Worm (Caenorhabditis elegans) whole organism, young adult: ENCODE data around the gene gcy-1.
A peak's percentile ranks its signal among the peaks of the same experiment; 100 is the strongest.

ENCODE experiments used
- B0019.2 ChIP-seq: fragments of 200-800 bp; sonication (Bioruptor generic); conservative IDR thresholded peaks from 2 replicates; pipeline ENCODE4 v1.3.6; 2022; ENCODE audit warnings: missing genetic modification reagents, missing genetic modification characterization, missing compliant biosample characterization
- B0035.1 ChIP-seq: sonication (generic microtip); optimal IDR thresholded peaks from 2 replicates; lab custom pipeline; 2016; ENCODE audit warnings: missing genetic modification characterization, mild to moderate bottlenecking, missing compliant biosample characterization, missing genotype, missing genetic modification reagents
- B0336.3 ChIP-seq: fragments of 200-800 bp; sonication (Bioruptor generic); IDR thresholded peaks from 2 replicates; pipeline ENCODE4 v1.3.6; 2022; ENCODE audit warnings: missing genetic modification characterization, missing compliant biosample characterization
- C17E4.6 ChIP-seq: fragments of 200-800 bp; sonication (Bioruptor generic); IDR thresholded peaks from 2 replicates; pipeline ENCODE4 v1.3.6; 2022; ENCODE audit warnings: missing genetic modification reagents, missing genetic modification characterization, missing compliant biosample characterization
- D2030.7 ChIP-seq: fragments of 200-800 bp; sonication (Bioruptor generic); IDR thresholded peaks from 2 replicates; pipeline ENCODE4 v1.3.6; 2022; ENCODE audit warnings: missing genetic modification reagents, missing genetic modification characterization, missing compliant biosample characterization
- F37B4.10 ChIP-seq: fragments of 200-800 bp; sonication (Bioruptor generic); IDR thresholded peaks from 2 replicates; pipeline ENCODE4 v1.3.6; 2022; ENCODE audit warnings: missing genetic modification characterization, missing compliant biosample characterization
- F49E8.2 ChIP-seq: sonication (generic microtip); optimal IDR thresholded peaks from 3 replicates; lab custom pipeline; 2017; ENCODE audit warnings: missing genetic modification characterization, mild to moderate bottlenecking, missing compliant biosample characterization, antibody characterized with exemption, moderate library complexity; ENCODE audit not compliant: insufficient read depth
- K12H6.12 ChIP-seq: fragments of 200-800 bp; sonication (Bioruptor generic); optimal IDR thresholded peaks from 2 replicates; lab custom pipeline; 2018; ENCODE audit warnings: mild to moderate bottlenecking, missing genetic modification characterization, missing compliant biosample characterization
- Y56A3A.18 ChIP-seq: fragments of 200-800 bp; sonication (Bioruptor generic); IDR thresholded peaks from 2 replicates; pipeline ENCODE4 v1.3.6; 2022; ENCODE audit warnings: missing genetic modification reagents, missing genetic modification characterization, missing compliant biosample characterization
- ama-1 ChIP-seq, 3 experiments: fragments of 150-350 bp in 1 of 3; sonication (generic microtip) in 2 of 3; optimal IDR thresholded peaks; 2 replicates each; lab custom pipeline; 2014 to 2018; ENCODE audit warnings: missing biosample characterization in 2 of 3, missing genetic modification characterization in 2 of 3, missing genetic modification reagents in 2 of 3
- aptf-2 ChIP-seq: fragments of 200-800 bp; sonication (Bioruptor generic); conservative IDR thresholded peaks from 2 replicates; pipeline ENCODE4 v1.3.6; 2022; ENCODE audit warnings: missing genetic modification reagents, missing genetic modification characterization, missing compliant biosample characterization
- atf-7 ChIP-seq: sonication (generic microtip); optimal IDR thresholded peaks from 2 replicates; lab custom pipeline; 2017; ENCODE audit warnings: mild to moderate bottlenecking, missing genetic modification characterization, missing compliant biosample characterization
- attf-5 ChIP-seq: fragments of 200-800 bp; sonication (Bioruptor generic); optimal IDR thresholded peaks from 2 replicates; lab custom pipeline; 2018; ENCODE audit warnings: mild to moderate bottlenecking, missing genetic modification characterization, missing compliant biosample characterization
- bed-2 ChIP-seq: fragments of 200-800 bp; sonication (Bioruptor generic); IDR thresholded peaks from 2 replicates; pipeline ENCODE4 v1.3.6; 2022; ENCODE audit warnings: missing genetic modification reagents, missing genetic modification characterization, missing compliant biosample characterization
- cebp-1 ChIP-seq, 2 experiments: fragments of 200-800 bp in 1 of 2; sonication (Bioruptor generic) in 1 of 2; sonication (generic microtip) in 1 of 2; IDR thresholded peaks in 1 of 2; optimal IDR thresholded peaks in 1 of 2; 2 replicates each; pipeline versions ENCODE4 v1.3.6 to Lab custom; 2017 to 2022; ENCODE audit warnings: missing compliant biosample characterization in 2 of 2, missing genetic modification characterization in 2 of 2, mild to moderate bottlenecking in 1 of 2, missing genetic modification reagents in 1 of 2, moderate library complexity in 1 of 2
- ceh-40 ChIP-seq: fragments of 200-800 bp; sonication (Bioruptor generic); IDR thresholded peaks from 2 replicates; pipeline ENCODE4 v1.3.6; 2022; ENCODE audit warnings: missing genetic modification characterization, missing compliant biosample characterization
- efl-1 ChIP-seq: fragments of 150-350 bp; optimal IDR thresholded peaks from 2 replicates; lab custom pipeline; 2014; ENCODE audit warnings: missing biosample characterization, missing genetic modification reagents, missing genetic modification characterization
- egl-18 ChIP-seq: fragments of 200-800 bp; sonication (Bioruptor generic); IDR thresholded peaks from 2 replicates; pipeline ENCODE4 v1.3.6; 2022; ENCODE audit warnings: missing genetic modification reagents, missing genetic modification characterization, missing compliant biosample characterization
- egl-44 ChIP-seq: fragments of 200-800 bp; sonication (Bioruptor generic); IDR thresholded peaks from 2 replicates; pipeline ENCODE4 v1.3.6; 2022; ENCODE audit warnings: missing genetic modification reagents, missing genetic modification characterization, missing compliant biosample characterization
- egrh-3 ChIP-seq: fragments of 200-800 bp; sonication (Bioruptor generic); IDR thresholded peaks from 2 replicates; pipeline ENCODE4 v1.3.6; 2022; ENCODE audit warnings: missing genetic modification reagents, missing genetic modification characterization, missing compliant biosample characterization
- ets-4 ChIP-seq: fragments of 200-800 bp; sonication (Bioruptor generic); optimal IDR thresholded peaks from 2 replicates; lab custom pipeline; 2018; ENCODE audit warnings: mild to moderate bottlenecking, missing genetic modification characterization, missing compliant biosample characterization
- fkh-3 ChIP-seq: sonication (generic microtip); optimal IDR thresholded peaks from 2 replicates; lab custom pipeline; 2016; ENCODE audit warnings: mild to moderate bottlenecking, missing genetic modification characterization, missing compliant biosample characterization
- hlh-26 ChIP-seq: fragments of 200-800 bp; sonication (Bioruptor generic); conservative IDR thresholded peaks from 2 replicates; pipeline ENCODE4 v1.3.6; 2022; ENCODE audit warnings: missing genetic modification reagents, missing genetic modification characterization, missing compliant biosample characterization
- hmg-1.2 ChIP-seq: fragments of 200-800 bp; sonication (Bioruptor generic); IDR thresholded peaks from 2 replicates; pipeline ENCODE4 v1.3.6; 2022; ENCODE audit warnings: missing genetic modification reagents, missing genetic modification characterization, missing compliant biosample characterization
- hmg-20 ChIP-seq: fragments of 200-800 bp; sonication (Bioruptor generic); IDR thresholded peaks from 2 replicates; pipeline ENCODE4 v1.3.6; 2022; ENCODE audit warnings: missing genetic modification reagents, missing genetic modification characterization, missing compliant biosample characterization
- hsf-1 ChIP-seq: fragments of 200-800 bp; sonication (Bioruptor generic); IDR thresholded peaks from 2 replicates; pipeline ENCODE4 v1.3.6; 2022; ENCODE audit warnings: missing genetic modification reagents, missing genetic modification characterization, missing compliant biosample characterization
- let-526 ChIP-seq: fragments of 200-800 bp; sonication (Bioruptor generic); IDR thresholded peaks from 2 replicates; pipeline ENCODE4 v1.3.6; 2022; ENCODE audit warnings: missing genetic modification reagents, missing genetic modification characterization, missing compliant biosample characterization
- lin-35 ChIP-seq, 3 experiments: fragments of 150-350 bp in 2 of 3; sonication (generic microtip) in 1 of 3; optimal IDR thresholded peaks; 2 replicates each; lab custom pipeline; 2014 to 2018; ENCODE audit warnings: missing biosample characterization in 3 of 3, missing genetic modification characterization in 3 of 3, missing genetic modification reagents in 3 of 3
- lin-54 ChIP-seq: fragments of 200-800 bp; sonication (Bioruptor generic); optimal IDR thresholded peaks from 2 replicates; lab custom pipeline; 2018; ENCODE audit warnings: mild to moderate bottlenecking, missing genetic modification characterization, missing compliant biosample characterization
- lsl-1 ChIP-seq: fragments of 200-800 bp; sonication (Bioruptor generic); optimal IDR thresholded peaks from 2 replicates; lab custom pipeline; 2018; ENCODE audit warnings: mild to moderate bottlenecking, missing genetic modification characterization, moderate library complexity, missing compliant biosample characterization
- madf-10 ChIP-seq: sonication (generic microtip); optimal IDR thresholded peaks from 2 replicates; lab custom pipeline; 2016; ENCODE audit warnings: mild to moderate bottlenecking, missing genetic modification characterization, missing compliant biosample characterization
- madf-3 ChIP-seq: fragments of 200-800 bp; sonication (Bioruptor generic); IDR thresholded peaks from 2 replicates; pipeline ENCODE4 v1.3.6; 2022; ENCODE audit warnings: missing genetic modification reagents, missing genetic modification characterization, missing compliant biosample characterization
- madf-8 ChIP-seq: fragments of 200-800 bp; sonication (Bioruptor generic); conservative IDR thresholded peaks from 2 replicates; pipeline ENCODE4 v1.3.6; 2022; ENCODE audit warnings: missing genetic modification reagents, missing genetic modification characterization, missing compliant biosample characterization
- mel-28 ChIP-seq: sonication (generic microtip); optimal IDR thresholded peaks from 2 replicates; lab custom pipeline; 2016; ENCODE audit warnings: borderline replicate concordance, mild to moderate bottlenecking, missing genetic modification characterization, missing compliant biosample characterization
- nfya-2 ChIP-seq: fragments of 200-800 bp; sonication (Bioruptor generic); IDR thresholded peaks from 2 replicates; pipeline ENCODE4 v1.3.6; 2022; ENCODE audit warnings: missing genetic modification reagents, missing genetic modification characterization, missing compliant biosample characterization
- nhr-120 ChIP-seq: fragments of 200-800 bp; sonication (Bioruptor generic); IDR thresholded peaks from 2 replicates; pipeline ENCODE4 v1.3.6; 2022; ENCODE audit warnings: missing genetic modification characterization, missing compliant biosample characterization
- nhr-179 ChIP-seq: sonication (generic microtip); optimal IDR thresholded peaks from 2 replicates; lab custom pipeline; 2016; ENCODE audit warnings: mild to moderate bottlenecking, missing genetic modification characterization, missing compliant biosample characterization
- pha-4 ChIP-seq: fragments of 150-350 bp; sonication (generic microtip); optimal IDR thresholded peaks from 2 replicates; lab custom pipeline; 2014; ENCODE audit warnings: missing biosample characterization, missing genetic modification reagents, missing genetic modification characterization
- rcor-1 ChIP-seq: fragments of 200-800 bp; sonication (Bioruptor generic); IDR thresholded peaks from 2 replicates; pipeline ENCODE4 v1.3.6; 2022; ENCODE audit warnings: missing genetic modification reagents, missing genetic modification characterization, missing compliant biosample characterization
- sdz-38 ChIP-seq: sonication (generic microtip); optimal IDR thresholded peaks from 2 replicates; lab custom pipeline; 2016; ENCODE audit warnings: missing genotype, missing genetic modification characterization, missing compliant biosample characterization
- unc-130 ChIP-seq: sonication (generic microtip); optimal IDR thresholded peaks from 2 replicates; lab custom pipeline; 2016; ENCODE audit warnings: missing genetic modification reagents, missing genetic modification characterization, missing compliant biosample characterization
- unc-62 ChIP-seq: fragments of 150-350 bp; optimal IDR thresholded peaks from 2 replicates; lab custom pipeline; 2014; ENCODE audit warnings: missing biosample characterization, missing genetic modification reagents, missing genetic modification characterization
- ztf-28 ChIP-seq: fragments of 200-800 bp; sonication (Bioruptor generic); IDR thresholded peaks from 2 replicates; pipeline ENCODE4 v1.3.6; 2022; ENCODE audit warnings: missing genetic modification reagents, missing genetic modification characterization, missing compliant biosample characterization

Gene gcy-1

DNA sequence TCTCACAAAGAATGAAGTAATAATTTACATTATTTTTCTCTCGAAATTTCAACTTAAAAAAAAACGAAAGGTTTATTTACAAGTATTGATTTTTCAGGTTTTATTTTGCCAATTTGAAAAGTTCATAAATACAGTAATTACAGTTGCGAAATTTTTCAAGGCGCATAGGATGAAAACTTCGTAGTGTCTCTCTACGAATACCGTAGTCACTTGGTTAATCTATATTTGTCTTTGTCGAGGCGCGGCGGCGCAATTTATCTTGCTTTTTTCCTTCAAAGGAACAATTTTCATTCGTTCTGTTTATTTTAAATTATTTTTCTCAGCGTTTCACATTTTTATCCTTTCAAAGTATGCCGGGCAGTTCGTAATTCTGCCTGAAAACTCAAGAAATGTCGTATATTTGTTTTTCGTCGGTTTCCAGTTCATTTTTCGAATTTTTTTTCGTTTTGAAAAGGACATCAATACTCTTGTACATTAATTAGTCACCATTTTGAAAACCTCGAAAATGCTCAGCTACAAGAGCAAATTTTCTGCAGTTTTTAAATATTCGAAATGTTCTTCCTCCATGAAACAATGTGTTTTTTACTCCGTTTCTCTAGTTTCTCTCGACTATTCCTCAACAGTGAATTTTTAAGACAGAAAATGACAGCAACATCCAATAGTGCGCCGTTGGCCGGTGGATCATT, 6.9 kb upstream of the gcy-1 start, which contains the start of gene mex-6 (continued):
- no peak for TF ChIP-seq Y56A3A.18 (GFP tag; lab: Robert Waterston, UW)
- TF ChIP-seq ztf-28 (GFP tag; lab: Robert Waterston, UW) = no peak
- TF ChIP-seq cebp-1 (GFP tag; IDR thresholded peaks at IDR 0.05; lab: Robert Waterston, UW) = no peak
- no peak for TF ChIP-seq cebp-1 (tag; optimal IDR thresholded peaks at IDR 0.05; lab: Kevin White, UChicago)
- TF ChIP-seq ama-1 (optimal IDR thresholded peaks at IDR 0.05; lab: Kevin White, UChicago) = no peak
- TF ChIP-seq ama-1 (GFP tag; optimal IDR thresholded peaks at IDR 0.05; lab: Kevin White, UChicago) = no peak
- no peak for TF ChIP-seq let-526 (GFP tag; lab: Robert Waterston, UW)
- TF ChIP-seq sdz-38 (tag; lab: Kevin White, UChicago) = no peak
- no peak; the same call in 1 of the 2 replicates for TF ChIP-seq D2030.7 (GFP tag; lab: Robert Waterston, UW)
- peak; percentile 52; the same call in 1 of the 2 replicates for TF ChIP-seq rcor-1
- TF ChIP-seq K12H6.12 (tag; lab: Kevin White, UChicago) = no peak
- no peak for TF ChIP-seq ceh-40 (GFP tag; lab: Robert Waterston, UW)
- TF ChIP-seq efl-1 = peak; percentile 95
- no peak for TF ChIP-seq F37B4.10 (GFP tag; lab: Robert Waterston, UW)
- TF ChIP-seq nhr-120 (GFP tag; lab: Robert Waterston, UW) = no peak
- TF ChIP-seq fkh-3 = no peak
- no peak for TF ChIP-seq hmg-1.2 (GFP tag; lab: Robert Waterston, UW)
- TF ChIP-seq nfya-2 (GFP tag; lab: Robert Waterston, UW) = no peak
- no peak for TF ChIP-seq lin-54 (GFP tag; lab: Kevin White, UChicago)
- no peak for TF ChIP-seq atf-7 (tag; lab: Kevin White, UChicago)
- TF ChIP-seq B0336.3 = no peak
- TF ChIP-seq madf-3 (GFP tag; lab: Robert Waterston, UW) = peak; percentile 42; the same call in 1 of the 2 replicates
- TF ChIP-seq, all 124 proteins: peak for 19

DNA sequence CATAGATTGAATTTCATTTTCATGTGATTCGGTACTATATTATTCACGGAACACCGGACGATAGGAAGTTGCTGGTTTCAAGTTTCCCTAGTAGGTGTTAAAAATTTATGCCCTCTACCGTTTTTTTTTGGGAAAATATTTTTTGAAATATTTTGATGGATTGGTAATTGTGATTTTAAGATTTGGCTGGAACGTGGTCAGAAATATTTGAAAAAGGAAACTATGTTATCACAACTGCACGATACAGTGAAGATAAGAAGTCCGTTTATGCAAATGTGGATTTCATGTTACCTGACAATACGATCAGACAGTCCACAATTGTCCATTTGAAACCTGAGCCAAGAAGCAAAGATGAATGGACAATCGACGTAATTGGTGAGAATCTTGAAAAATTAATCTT, 6.2 kb upstream of the gcy-1 start, which contains the start of gene AH6.17:
Gene AH6.17 (plus strand): TSS at position 185 of the 400 bp plus-strand sequence.
- TF ChIP-seq ets-4 = no peak
- no peak for TF ChIP-seq mel-28 (tag; lab: Kevin White, UChicago)
- no peak for TF ChIP-seq attf-5 (GFP tag; lab: Kevin White, UChicago)
- TF ChIP-seq madf-8 (GFP tag; lab: Robert Waterston, UW) = no peak
- TF ChIP-seq F49E8.2 = no peak

DNA sequence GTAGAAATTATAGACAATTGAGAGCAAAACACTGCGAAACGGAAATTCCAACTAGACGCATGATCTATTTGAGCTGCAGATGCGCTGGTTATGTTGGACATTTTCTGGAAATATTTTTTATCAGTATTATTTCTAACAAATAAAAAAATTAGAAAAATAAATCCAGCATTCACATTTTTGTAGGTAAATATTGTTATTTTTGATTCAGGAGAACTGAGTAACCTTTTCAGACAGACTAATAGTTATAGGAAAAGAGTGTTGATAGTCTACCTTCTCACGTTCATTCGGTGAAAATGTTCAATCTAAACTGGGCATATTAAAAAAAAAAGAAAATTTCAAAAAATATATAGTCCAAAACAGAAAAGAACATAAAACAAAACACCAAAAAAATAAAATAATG, 4.8 kb upstream of the gcy-1 start, which contains the start of gene sra-1:
Gene sra-1 (minus strand): TSS at position 101 of the 400 bp plus-strand sequence.
- TF ChIP-seq fkh-3 (no peak), hlh-26 (GFP tag; lab: Robert Waterston, UW) (no peak), B0035.1 (no peak), attf-5 (GFP tag; lab: Kevin White, UChicago) (no peak), Y56A3A.18 (GFP tag; lab: Robert Waterston, UW) (no peak), let-526 (GFP tag; lab: Robert Waterston, UW) (no peak), unc-62 (no peak), lin-35 (GFP tag; optimal IDR thresholded peaks at IDR 0.05; lab: Kevin White, UChicago) (no peak), C17E4.6 (no peak), egl-44 (no peak)
- TF ChIP-seq, all 124 proteins: peak for 0

DNA sequence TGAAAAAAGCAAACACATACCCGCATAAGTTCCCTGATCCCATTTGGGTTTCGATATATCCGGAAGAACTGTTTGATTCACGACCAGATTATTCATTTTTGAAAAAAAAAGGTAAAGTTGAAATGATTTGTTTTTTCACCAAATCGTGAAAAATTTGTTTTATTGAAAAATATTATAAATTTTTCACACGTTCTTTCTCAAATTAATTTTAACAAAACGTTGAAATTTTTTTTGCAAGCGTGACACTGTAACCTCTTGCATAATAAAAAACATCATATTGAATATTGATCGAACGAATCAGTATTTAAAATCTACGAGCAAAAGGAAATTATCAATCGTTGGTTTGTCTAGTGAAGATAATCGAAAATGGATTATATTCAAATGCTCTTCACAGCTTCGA, 2.0 kb upstream of the gcy-1 start, which contains the start of the genes sfxn-1.1 and AH6.3:
Gene sfxn-1.1 (minus strand): TSS at position 101 of the 400 bp plus-strand sequence.
Gene AH6.3 (plus strand): TSS at position 275 of the 400 bp plus-strand sequence.
- TF ChIP-seq nhr-179 (tag; lab: Kevin White, UChicago) = no peak
- no peak for TF ChIP-seq hmg-1.2 (GFP tag; lab: Robert Waterston, UW)
- no peak for TF ChIP-seq ets-4
- no peak for TF ChIP-seq hmg-20 (GFP tag; lab: Robert Waterston, UW)
- TF ChIP-seq bed-2 (GFP tag; lab: Robert Waterston, UW) = no peak
- TF ChIP-seq egl-18 (GFP tag; lab: Robert Waterston, UW) = no peak
- no peak for TF ChIP-seq B0019.2
- TF ChIP-seq unc-130 (GFP tag; lab: Kevin White, UChicago) = no peak
- TF ChIP-seq pha-4 (tag; lab: Kevin White, UChicago) = no peak
- no peak for TF ChIP-seq egrh-3 (GFP tag; lab: Robert Waterston, UW)
- no peak for TF ChIP-seq aptf-2
- no peak for TF ChIP-seq hsf-1 (GFP tag; lab: Robert Waterston, UW)
- TF ChIP-seq madf-10 (tag; lab: Kevin White, UChicago) = no peak
- TF ChIP-seq lsl-1 (GFP tag; lab: Kevin White, UChicago) = no peak
- TF ChIP-seq F37B4.10 (GFP tag; lab: Robert Waterston, UW) = no peak
